Fruit fly (Drosophila melanogaster) whole organism, embryonic: Measurements from ENCODE around the gene Arl5.

Experiments used
- Atf6 ChIP-seq: fragments of 200-800 bp; sonication (Bioruptor generic); IDR thresholded peaks from 2 replicates; pipeline ENCODE4 v1.3.6; 2022; ENCODE audit warnings: missing biosample characterization, missing genetic modification characterization
- CG10321 ChIP-seq: fragments of 200-800 bp; sonication (Bioruptor generic); IDR thresholded peaks from 2 replicates; pipeline ENCODE4 v1.3.6; 2022; ENCODE audit warnings: missing biosample characterization, missing genetic modification characterization
- CG10431 ChIP-seq: fragments of 200-800 bp; sonication (Bioruptor generic); optimal IDR thresholded peaks from 3 replicates; lab custom pipeline; 2018; ENCODE audit warnings: missing biosample characterization, mild to moderate bottlenecking, missing genetic modification characterization
- CG12299 ChIP-seq: fragments of 200-800 bp; sonication (Bioruptor generic); optimal IDR thresholded peaks from 2 replicates; lab custom pipeline; 2018; ENCODE audit warnings: missing biosample characterization, mild to moderate bottlenecking, missing genetic modification characterization
- CG13287 ChIP-seq: fragments of 200-800 bp; sonication (Bioruptor generic); IDR thresholded peaks from 2 replicates; pipeline ENCODE4 v1.3.6; 2022; ENCODE audit warnings: missing biosample characterization, missing genetic modification characterization; ENCODE audit not compliant: partially characterized antibody
- CG14860 ChIP-seq: fragments of 200-800 bp; sonication (Bioruptor generic); IDR thresholded peaks from 3 replicates; pipeline ENCODE4 v1.3.6; 2022; ENCODE audit warnings: missing biosample characterization, missing genetic modification characterization; ENCODE audit not compliant: partially characterized antibody
- CG1603 ChIP-seq: fragments of 200-800 bp; sonication (Bioruptor generic); optimal IDR thresholded peaks from 2 replicates; lab custom pipeline; 2019; ENCODE audit warnings: missing biosample characterization, mild to moderate bottlenecking, missing genetic modification characterization, moderate library complexity
- CG1647 ChIP-seq: fragments of 200-800 bp; sonication (Bioruptor generic); optimal IDR thresholded peaks from 3 replicates; lab custom pipeline; 2016; ENCODE audit warnings: missing biosample characterization, missing genetic modification characterization
- CG2199 ChIP-seq: fragments of 200-800 bp; sonication (Bioruptor generic); IDR thresholded peaks from 3 replicates; pipeline ENCODE4 v1.3.6; 2022; ENCODE audit warnings: missing biosample characterization, missing genetic modification characterization
- CG33213 ChIP-seq: fragments of 200-800 bp; sonication (Bioruptor generic); optimal IDR thresholded peaks from 3 replicates; lab custom pipeline; 2016; ENCODE audit warnings: missing biosample characterization, missing genetic modification characterization
- CG3995 ChIP-seq: fragments of 200-800 bp; sonication (Bioruptor generic); optimal IDR thresholded peaks from 3 replicates; lab custom pipeline; 2016; ENCODE audit warnings: missing biosample characterization, missing genetic modification characterization
- CG4424 ChIP-seq: fragments of 200-800 bp; sonication (Bioruptor generic); optimal IDR thresholded peaks from 3 replicates; lab custom pipeline; 2016; ENCODE audit warnings: missing biosample characterization, missing genetic modification characterization
- CG4730 ChIP-seq: fragments of 200-800 bp; sonication (Bioruptor generic); IDR thresholded peaks from 2 replicates; pipeline ENCODE4 v1.3.6; 2022; ENCODE audit warnings: missing biosample characterization, missing genetic modification characterization
- CG6689 ChIP-seq: fragments of 200-800 bp; sonication (Bioruptor generic); IDR thresholded peaks from 2 replicates; pipeline ENCODE4 v1.3.6; 2022; ENCODE audit warnings: missing biosample characterization, missing genetic modification characterization
- CG7372 ChIP-seq: fragments of 200-800 bp; sonication (Bioruptor generic); IDR thresholded peaks from 2 replicates; pipeline ENCODE4 v1.3.6; 2022; ENCODE audit warnings: missing biosample characterization, missing genetic modification characterization
- CG7928 ChIP-seq: fragments of 200-800 bp; sonication (Bioruptor generic); optimal IDR thresholded peaks from 2 replicates; lab custom pipeline; 2017; ENCODE audit warnings: missing biosample characterization, mild to moderate bottlenecking, missing genetic modification characterization
- CG8924 ChIP-seq: fragments of 200-800 bp; optimal IDR thresholded peaks from 3 replicates; lab custom pipeline; 2019; ENCODE audit warnings: missing biosample characterization, mild to moderate bottlenecking, missing genetic modification characterization, moderate library complexity
- CG9215 ChIP-seq: fragments of 200-800 bp; sonication (Bioruptor generic); IDR thresholded peaks from 2 replicates; pipeline ENCODE4 v1.3.6; 2022; ENCODE audit warnings: missing biosample characterization, missing genetic modification characterization
- CoRest ChIP-seq: fragments of 200-800 bp; sonication (Bioruptor generic); optimal IDR thresholded peaks from 3 replicates; lab custom pipeline; 2018; ENCODE audit warnings: missing biosample characterization, mild to moderate bottlenecking, missing genetic modification characterization, moderate library complexity
- Dp ChIP-seq: fragments of 200-800 bp; sonication (Bioruptor generic); optimal IDR thresholded peaks from 2 replicates; lab custom pipeline; 2018; ENCODE audit warnings: missing biosample characterization, mild to moderate bottlenecking, missing genetic modification characterization, moderate library complexity
- Hr51 ChIP-seq, 2 experiments: fragments of 200-800 bp; sonication (Bioruptor generic); optimal IDR thresholded peaks; 2 replicates in 1 of 2; 3 replicates in 1 of 2; lab custom pipeline; 2016 to 2018; ENCODE audit warnings: missing biosample characterization in 2 of 2, missing genetic modification characterization in 2 of 2, mild to moderate bottlenecking in 1 of 2, moderate library complexity in 1 of 2
- MBD-R2 ChIP-seq: fragments of 200-800 bp; sonication (Bioruptor generic); IDR thresholded peaks from 2 replicates; pipeline ENCODE4 v1.3.6; 2022; ENCODE audit warnings: missing biosample characterization, missing genetic modification characterization
- Ptx1 ChIP-seq: fragments of 200-800 bp; sonication (Bioruptor generic); IDR thresholded peaks from 2 replicates; pipeline ENCODE4 v1.3.6; 2022; ENCODE audit warnings: missing biosample characterization, missing genetic modification characterization
- Scr ChIP-seq: fragments of 200-800 bp; sonication (Bioruptor generic); IDR thresholded peaks from 2 replicates; pipeline ENCODE4 v1.3.6; 2022; ENCODE audit warnings: missing biosample characterization, missing genetic modification characterization; ENCODE audit not compliant: partially characterized antibody
- Sin3A ChIP-seq: fragments of >200 bp; optimal IDR thresholded peaks from 2 replicates; lab custom pipeline; 2018
- Sry-β ChIP-seq: fragments of 200-800 bp; sonication (Bioruptor generic); optimal IDR thresholded peaks from 2 replicates; lab custom pipeline; 2018; ENCODE audit warnings: missing biosample characterization, mild to moderate bottlenecking, missing genetic modification characterization, moderate library complexity
- Taf1 ChIP-seq: fragments of 200-800 bp; sonication (Bioruptor generic); IDR thresholded peaks from 2 replicates; pipeline ENCODE4 v1.3.6; 2022; ENCODE audit warnings: missing biosample characterization, missing genetic modification characterization
- Vsx1 ChIP-seq: fragments of 200-800 bp; sonication (Bioruptor generic); optimal IDR thresholded peaks from 2 replicates; lab custom pipeline; 2017; ENCODE audit warnings: missing biosample characterization, mild to moderate bottlenecking, missing genetic modification characterization, missing genetic modification reagents
- YL-1 ChIP-seq: fragments of 200-800 bp; sonication (Bioruptor generic); optimal IDR thresholded peaks from 3 replicates; lab custom pipeline; 2017; ENCODE audit warnings: missing biosample characterization, mild to moderate bottlenecking, missing genetic modification characterization
- ara ChIP-seq: fragments of 200-800 bp; sonication (Bioruptor generic); IDR thresholded peaks from 2 replicates; pipeline ENCODE4 v1.3.6; 2022; ENCODE audit warnings: missing biosample characterization, missing genetic modification characterization
- bbx ChIP-seq: fragments of 200-800 bp; sonication (Bioruptor generic); IDR thresholded peaks from 2 replicates; pipeline ENCODE4 v1.3.6; 2022; ENCODE audit warnings: missing biosample characterization, missing genetic modification characterization; ENCODE audit not compliant: partially characterized antibody
- br ChIP-seq: fragments of >200 bp; optimal IDR thresholded peaks from 2 replicates; lab custom pipeline; 2017
- cato ChIP-seq: fragments of 200-800 bp; sonication (Bioruptor generic); optimal IDR thresholded peaks from 2 replicates; lab custom pipeline; 2016; ENCODE audit warnings: missing biosample characterization, missing genetic modification characterization, borderline replicate concordance
- chn ChIP-seq: fragments of 200-800 bp; sonication (Bioruptor generic); optimal IDR thresholded peaks from 2 replicates; lab custom pipeline; 2016; ENCODE audit warnings: missing biosample characterization, missing genetic modification characterization
- dmrt99B ChIP-seq: fragments of 200-800 bp; sonication (Bioruptor generic); optimal IDR thresholded peaks from 2 replicates; lab custom pipeline; 2018; ENCODE audit warnings: missing biosample characterization, mild to moderate bottlenecking, missing genetic modification characterization, moderate library complexity
- hb ChIP-seq: fragments of 200-800 bp; sonication (Bioruptor generic); IDR thresholded peaks from 3 replicates; pipeline ENCODE4 v1.3.6; 2022; ENCODE audit warnings: missing biosample characterization, missing genetic modification characterization; ENCODE audit not compliant: partially characterized antibody
- insv ChIP-seq, 2 experiments: fragments of 200-800 bp; sonication (Bioruptor generic); optimal IDR thresholded peaks; 3 replicates each; lab custom pipeline; 2016 to 2018; ENCODE audit warnings: missing biosample characterization in 2 of 2, missing genetic modification characterization in 2 of 2
- jigr1 ChIP-seq: fragments of 200-800 bp; sonication (Bioruptor generic); IDR thresholded peaks from 3 replicates; pipeline ENCODE4 v1.3.6; 2022; ENCODE audit warnings: missing biosample characterization, missing genetic modification characterization
- lov ChIP-seq, 2 experiments: fragments of 200-800 bp in 1 of 2; fragments of >200 bp in 1 of 2; sonication (Bioruptor generic) in 1 of 2; IDR thresholded peaks in 1 of 2; optimal IDR thresholded peaks in 1 of 2; 2 replicates in 1 of 2; 3 replicates in 1 of 2; pipeline versions ENCODE4 v1.3.6 to Lab custom; 2017 to 2022; ENCODE audit warnings: missing biosample characterization in 1 of 2, missing genetic modification characterization in 1 of 2
- nau ChIP-seq: fragments of 200-800 bp; sonication (Bioruptor generic); optimal IDR thresholded peaks from 3 replicates; lab custom pipeline; 2017; ENCODE audit warnings: missing biosample characterization, mild to moderate bottlenecking, missing genetic modification characterization, missing genetic modification reagents
- pho ChIP-seq: fragments of 200-800 bp; sonication (Bioruptor generic); optimal IDR thresholded peaks from 2 replicates; lab custom pipeline; 2016; ENCODE audit warnings: missing biosample characterization, missing genetic modification characterization
- salm ChIP-seq: fragments of 200-800 bp; sonication (Bioruptor generic); optimal IDR thresholded peaks from 2 replicates; lab custom pipeline; 2018; ENCODE audit warnings: missing biosample characterization, mild to moderate bottlenecking, missing genetic modification characterization
- sens-2 ChIP-seq: fragments of 200-800 bp; sonication (Bioruptor generic); IDR thresholded peaks from 2 replicates; pipeline ENCODE4 v1.3.6; 2022; ENCODE audit warnings: missing biosample characterization, missing genetic modification characterization
- sim ChIP-seq: fragments of 200-800 bp; sonication (Bioruptor generic); IDR thresholded peaks from 2 replicates; pipeline ENCODE4 v1.3.6; 2022; ENCODE audit warnings: missing biosample characterization, missing genetic modification characterization
- slp2 ChIP-seq: fragments of 200-800 bp; sonication (Bioruptor generic); optimal IDR thresholded peaks from 2 replicates; lab custom pipeline; 2016; ENCODE audit warnings: missing biosample characterization, missing genetic modification characterization
- tin ChIP-seq: fragments of 200-800 bp; sonication (Bioruptor generic); optimal IDR thresholded peaks from 3 replicates; lab custom pipeline; 2016; ENCODE audit warnings: missing biosample characterization, missing genetic modification characterization
- ttk ChIP-seq: fragments of 200-800 bp; sonication (Bioruptor generic); IDR thresholded peaks from 2 replicates; pipeline ENCODE4 v2.1.2; 2022; ENCODE audit warnings: missing biosample characterization, missing genetic modification characterization
- wdn ChIP-seq: fragments of 200-800 bp; sonication (Bioruptor generic); IDR thresholded peaks from 2 replicates; pipeline ENCODE4 v1.3.6; 2022; ENCODE audit warnings: missing biosample characterization, missing genetic modification characterization

Arl5 gene

dm6 chr3L:8299224-8300130 is at the start of gene Arl5, which contains the start of gene CG13671:
Arl5 (minus strand) TSS chr3L:8299839.
CG13671 (plus strand) TSS chr3L:8300064.
- TF ChIP-seq sim (GFP tag; lab: Robert Waterston, UW) (0 out of 2 replicates have a peak, but pooled peaks have one; percentile 30), ttk (peak; percentile 65), sens-2 (GFP tag; lab: Robert Waterston, UW) (0 out of 2 replicates have a peak, but pooled peaks have one; percentile 17), Sin3A (peak; percentile 67), Hr51 (GFP tag; optimal IDR thresholded peaks at IDR 0.05; lab: Kevin White, UChicago) (peak; percentile 68), CG12299 (tag; lab: Kevin White, UChicago) (peak; percentile 22), lov (optimal IDR thresholded peaks at IDR 0.05; lab: Kevin White, UChicago) (no peak), lov (GFP tag; IDR thresholded peaks at IDR 0.05; lab: Robert Waterston, UW) (no peak), YL-1 (peak; percentile 82), CG10431 (GFP tag; lab: Kevin White, UChicago) (no peak), CG6689 (GFP tag; lab: Robert Waterston, UW) (peak; percentile 75), CG3995 (GFP tag; lab: Kevin White, UChicago) (peak; percentile 40), CG10321 (GFP tag; lab: Robert Waterston, UW) (0 out of 2 replicates have a peak, but pooled peaks have one; percentile 28), jigr1 (no peak), CG4730 (GFP tag; lab: Robert Waterston, UW) (peak; percentile 72), Scr (GFP tag; lab: Robert Waterston, UW) (peak; percentile 82), ara (peak; percentile 67; the same call in 1 of the 2 replicates), CG2199 (GFP tag; lab: Robert Waterston, UW) (no peak), CG7928 (peak; percentile 47), CG9215 (peak; percentile 71), CG8924 (tag; lab: Kevin White, UChicago) (peak; percentile 66), CG7372 (peak; percentile 33; the same call in 1 of the 2 replicates), CoRest (tag; lab: Kevin White, UChicago) (peak; percentile 64), cato (GFP tag; lab: Kevin White, UChicago) (peak; percentile 74), CG1647 (peak; percentile 70), CG14860 (peak; percentile 62; the same call in 2 of the 3 replicates), tin (GFP tag; lab: Kevin White, UChicago) (peak; percentile 85), br (lab: Kevin White, UChicago) (no peak), Taf1 (GFP tag; lab: Robert Waterston, UW) (peak; percentile 68), insv (GFP tag; optimal IDR thresholded peaks at IDR 0.05; lab: Kevin White, UChicago) (peak in 1 of 2 experiments; percentile 11), Ptx1 (peak; percentile 91), CG1603 (tag; lab: Kevin White, UChicago) (peak; percentile 25), dmrt99B (tag; lab: Kevin White, UChicago) (no peak), chn (peak; percentile 78), pho (GFP tag; lab: Kevin White, UChicago) (peak; percentile 68), Vsx1 (GFP tag; lab: Kevin White, UChicago) (peak; percentile 99), MBD-R2 (GFP tag; lab: Robert Waterston, UW) (peak; percentile 94), slp2 (no peak), Atf6 (GFP tag; lab: Robert Waterston, UW) (peak; percentile 68), bbx (GFP tag; lab: Robert Waterston, UW) (peak; percentile 53), CG4424 (peak; percentile 83), nau (GFP tag; lab: Kevin White, UChicago) (peak; percentile 25), salm (peak; percentile 25), wdn (peak; percentile 49; the same call in 1 of the 2 replicates), Dp (peak; percentile 44), Sry-β (GFP tag; lab: Kevin White, UChicago) (peak; percentile 8), hb (GFP tag; lab: Robert Waterston, UW) (peak; percentile 77; the same call in 2 of the 3 replicates), CG13287 (GFP tag; lab: Robert Waterston, UW) (peak; percentile 85), CG33213 (GFP tag; lab: Kevin White, UChicago) (peak; percentile 74)
